Fruit fly (Drosophila melanogaster) whole organism: ENCODE results near the gene mge.

Experiments used
- CG8478 ChIP-seq: fragments of >200 bp; optimal IDR thresholded peaks from 2 replicates; lab custom pipeline; 2018; ENCODE audit warnings: inconsistent platforms
- Dll ChIP-seq: fragments of >200 bp; optimal IDR thresholded peaks from 2 replicates; lab custom pipeline; 2017
- EcR ChIP-seq, 2 experiments: fragments of >200 bp; optimal IDR thresholded peaks; 2 replicates each; lab custom pipeline; 2017; ENCODE audit warnings: missing biosample characterization in 2 of 2, missing genetic modification characterization in 2 of 2, missing genetic modification reagents in 2 of 2
- pan ChIP-seq: fragments of >200 bp; optimal IDR thresholded peaks from 2 replicates; lab custom pipeline; 2017
- psq ChIP-seq: fragments of >200 bp; optimal IDR thresholded peaks from 2 replicates; lab custom pipeline; 2017
- usp ChIP-seq: fragments of >200 bp; optimal IDR thresholded peaks from 2 replicates; lab custom pipeline; 2017; ENCODE audit warnings: missing biosample characterization, missing genetic modification characterization, mixed read lengths

mge gene

DNA sequence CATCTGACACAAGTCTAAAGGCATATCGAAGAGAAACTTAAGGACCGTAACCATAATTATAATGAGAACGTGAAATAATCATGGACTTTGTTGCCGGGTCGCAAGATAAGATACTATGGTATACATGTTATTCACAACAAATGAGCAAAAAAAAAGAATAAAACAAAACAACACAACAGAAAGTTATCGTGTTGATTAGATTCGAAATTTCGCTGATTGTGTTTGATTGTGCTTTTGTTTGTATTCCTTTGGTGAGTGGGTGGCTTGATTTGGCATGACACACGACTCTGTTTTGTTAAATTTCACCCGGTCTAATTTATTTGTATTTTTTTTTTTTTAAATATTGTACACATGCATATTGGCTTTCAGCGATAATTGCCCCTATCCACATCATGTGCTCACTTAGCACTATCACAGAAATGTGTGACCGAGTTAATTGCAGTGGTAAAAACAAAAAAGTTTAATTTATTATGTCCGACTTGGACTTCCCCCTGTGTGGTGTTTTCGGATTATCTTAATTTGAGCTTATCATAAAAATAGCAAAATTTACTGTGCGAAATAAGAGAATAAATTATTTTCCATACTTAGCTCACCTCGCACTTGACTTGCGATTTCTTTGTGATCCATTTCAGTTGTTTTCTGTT, 14.0 kb upstream of the mge start:
- TF ChIP-seq Dll (lab: Kevin White, UChicago) (no peak), EcR (GFP tag; optimal IDR thresholded peaks at IDR 0.05; lab: Kevin White, UChicago) (no peak), CG8478 (lab: Kevin White, UChicago) (no peak), psq (lab: Kevin White, UChicago) (no peak), usp (GFP tag; lab: Kevin White, UChicago) (no peak), pan (lab: Kevin White, UChicago) (no peak)

DNA sequence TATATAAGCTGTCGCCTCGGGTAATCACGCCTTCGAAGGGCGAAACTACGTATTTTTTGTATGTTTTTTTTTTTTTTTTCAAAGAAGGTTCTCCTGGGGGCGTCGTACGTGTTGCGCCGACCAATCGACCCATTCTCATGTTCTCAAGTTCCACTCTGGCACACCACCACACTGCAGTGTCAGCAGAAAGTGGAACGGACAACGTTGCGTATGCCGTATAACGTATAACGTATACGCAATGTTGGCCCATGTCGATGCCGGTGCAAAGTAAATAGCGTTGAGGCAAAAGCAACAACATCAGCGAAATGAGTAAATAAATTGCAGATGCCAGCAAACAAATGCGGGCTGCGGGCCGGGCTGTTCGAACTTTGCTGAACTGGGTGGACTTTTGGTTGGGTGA, 2.4 kb upstream of the mge start:
- TF ChIP-seq pan (lab: Kevin White, UChicago) (no peak), CG8478 (lab: Kevin White, UChicago) (no peak), EcR (GFP tag; optimal IDR thresholded peaks at IDR 0.05; lab: Kevin White, UChicago) (no peak), Dll (lab: Kevin White, UChicago) (no peak), psq (lab: Kevin White, UChicago) (no peak), usp (GFP tag; lab: Kevin White, UChicago) (no peak)

DNA sequence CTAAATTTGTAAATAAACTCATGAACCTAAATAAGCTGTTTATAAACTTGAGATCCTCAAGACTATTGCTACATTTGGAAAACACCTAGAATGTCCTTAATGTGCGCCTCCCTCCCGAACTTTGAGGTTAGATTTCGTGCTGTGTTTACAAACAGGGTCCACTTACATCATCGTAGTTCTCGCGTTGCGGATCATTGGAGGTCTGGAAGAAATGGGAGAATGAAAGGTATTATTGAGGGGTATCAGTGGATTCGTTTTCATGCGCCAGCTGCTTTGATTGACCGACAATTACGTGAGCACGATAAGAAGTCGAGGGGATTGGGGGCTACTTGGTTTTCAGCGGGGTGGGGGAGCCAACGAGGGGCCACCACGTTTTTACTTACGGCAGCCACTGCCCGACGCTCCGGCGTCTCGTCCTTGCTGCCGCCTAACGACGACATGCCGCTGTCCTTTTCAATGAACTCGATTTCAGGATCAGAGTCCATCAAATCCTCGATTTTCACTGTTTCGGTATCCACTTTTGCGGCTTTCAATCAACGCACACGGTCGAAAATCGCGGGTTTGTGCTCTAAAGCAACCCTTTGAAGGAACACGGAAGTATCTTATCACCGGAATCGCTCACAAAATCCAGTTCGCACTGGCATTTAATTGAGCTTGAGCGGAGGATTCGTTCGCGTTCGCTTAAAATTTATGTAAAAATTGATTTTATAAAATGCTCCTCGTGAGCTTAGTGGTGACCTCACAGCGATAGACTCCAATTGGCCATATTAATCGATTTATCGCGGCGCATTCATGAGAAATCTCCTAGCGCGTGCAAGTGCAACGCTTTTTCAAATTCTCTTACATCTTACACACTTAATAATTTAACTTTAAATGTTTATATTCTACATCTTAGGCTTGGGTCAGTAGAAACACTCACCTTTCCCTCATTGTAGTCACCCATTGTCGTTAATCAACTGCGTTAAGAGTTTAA, 607 bp downstream of the mge start:
- no peak for TF ChIP-seq Dll (lab: Kevin White, UChicago)
- no peak for TF ChIP-seq CG8478 (lab: Kevin White, UChicago)
- peak in 1 of 2 experiments; percentile 25 for TF ChIP-seq EcR (GFP tag; optimal IDR thresholded peaks at IDR 0.05; lab: Kevin White, UChicago)
- TF ChIP-seq usp (GFP tag; lab: Kevin White, UChicago) = no peak
- TF ChIP-seq pan (lab: Kevin White, UChicago) = no peak
- no peak for TF ChIP-seq psq (lab: Kevin White, UChicago)

DNA sequence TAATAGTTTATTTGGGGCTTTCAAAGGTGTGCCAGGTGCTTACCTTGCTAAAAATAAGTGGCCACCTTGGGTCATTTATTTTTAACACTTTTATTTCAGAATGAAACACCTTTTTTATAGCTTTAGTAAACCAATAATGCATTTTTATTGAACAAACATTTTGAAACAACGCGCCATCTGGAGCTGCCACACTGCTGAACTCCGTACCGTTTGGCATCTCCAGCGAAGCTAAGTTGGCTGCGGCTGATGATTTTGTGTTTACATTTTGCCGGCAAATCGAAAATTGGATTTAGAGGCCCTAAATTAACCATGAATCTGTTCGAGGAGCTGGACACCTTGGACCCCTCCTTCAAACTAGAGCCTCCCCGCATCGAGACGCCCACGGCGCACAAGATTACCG, 4.6 kb downstream of the mge start, which contains the start of gene ida:
TSS of gene ida (plus strand) at position 234 of the 400 bp plus-strand sequence.
- TF ChIP-seq EcR (GFP tag; optimal IDR thresholded peaks at IDR 0.05; lab: Kevin White, UChicago) = no peak
- no peak for TF ChIP-seq CG8478 (lab: Kevin White, UChicago)
- no peak for TF ChIP-seq pan (lab: Kevin White, UChicago)
- TF ChIP-seq usp (GFP tag; lab: Kevin White, UChicago) = no peak
- no peak for TF ChIP-seq psq (lab: Kevin White, UChicago)
- TF ChIP-seq Dll (lab: Kevin White, UChicago) = no peak

DNA sequence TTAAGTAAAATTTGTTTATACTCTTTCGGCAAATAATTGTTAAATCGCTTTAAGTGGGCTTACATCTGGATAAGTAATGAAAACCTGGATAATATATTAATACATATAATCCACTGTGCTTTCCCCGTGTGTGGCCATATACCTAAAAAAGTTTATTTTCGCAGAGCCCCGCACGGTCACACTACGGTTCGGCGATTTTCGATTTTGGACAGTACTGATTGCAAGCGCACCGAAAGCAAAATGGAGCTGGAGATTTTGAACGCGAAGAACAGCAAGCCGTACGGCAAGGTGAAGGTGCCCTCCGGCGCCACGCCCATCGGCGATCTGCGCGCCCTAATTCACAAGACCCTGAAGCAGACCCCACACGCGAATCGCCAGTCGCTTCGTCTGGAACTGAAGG, 6.4 kb downstream of the mge start, which contains the start of gene Sc2:
TSS of gene Sc2 (plus strand) at position 192 of the 400 bp plus-strand sequence.
- TF ChIP-seq Dll (lab: Kevin White, UChicago) = no peak
- no peak for TF ChIP-seq EcR (GFP tag; optimal IDR thresholded peaks at IDR 0.05; lab: Kevin White, UChicago)
- no peak for TF ChIP-seq usp (GFP tag; lab: Kevin White, UChicago)
- no peak for TF ChIP-seq pan (lab: Kevin White, UChicago)
- TF ChIP-seq psq (lab: Kevin White, UChicago) = no peak
- no peak for TF ChIP-seq CG8478 (lab: Kevin White, UChicago)

DNA sequence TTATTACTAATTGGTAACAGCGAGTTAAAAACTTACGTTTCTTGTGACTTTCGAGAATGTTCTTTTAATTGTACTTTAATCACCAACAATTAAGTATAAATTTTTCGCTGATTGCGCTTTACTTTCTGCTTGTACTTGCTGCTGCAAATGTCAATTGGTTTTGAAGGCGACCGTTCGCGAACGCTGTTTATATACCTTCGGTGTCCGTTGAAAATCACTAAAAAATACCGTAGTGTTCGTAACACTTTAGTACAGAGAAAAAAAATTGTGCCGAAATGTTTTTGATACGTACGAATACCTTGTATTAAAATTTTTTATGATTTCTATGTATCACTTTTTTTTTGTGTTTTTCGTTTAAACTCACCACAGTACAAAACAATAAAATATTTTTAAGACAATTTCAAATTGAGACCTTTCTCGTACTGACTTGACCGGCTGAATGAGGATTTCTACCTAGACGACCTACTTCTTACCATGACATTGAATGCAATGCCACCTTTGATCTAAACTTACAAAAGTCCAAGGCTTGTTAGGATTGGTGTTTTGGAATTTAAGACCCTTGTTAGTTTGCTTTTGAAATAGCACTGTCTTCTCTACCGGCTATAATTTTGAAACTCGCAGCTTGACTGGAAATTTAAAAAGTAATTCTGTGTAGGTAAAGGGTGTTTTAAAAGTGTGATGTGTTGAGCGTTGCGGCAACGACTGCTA, 7.1 kb downstream of the mge start, which contains the start of gene Ubi-p63E:
TSS of gene Ubi-p63E (minus strand) at position 694 of the 708 bp plus-strand sequence.
- no peak for TF ChIP-seq EcR (GFP tag; optimal IDR thresholded peaks at IDR 0.05; lab: Kevin White, UChicago)

DNA sequence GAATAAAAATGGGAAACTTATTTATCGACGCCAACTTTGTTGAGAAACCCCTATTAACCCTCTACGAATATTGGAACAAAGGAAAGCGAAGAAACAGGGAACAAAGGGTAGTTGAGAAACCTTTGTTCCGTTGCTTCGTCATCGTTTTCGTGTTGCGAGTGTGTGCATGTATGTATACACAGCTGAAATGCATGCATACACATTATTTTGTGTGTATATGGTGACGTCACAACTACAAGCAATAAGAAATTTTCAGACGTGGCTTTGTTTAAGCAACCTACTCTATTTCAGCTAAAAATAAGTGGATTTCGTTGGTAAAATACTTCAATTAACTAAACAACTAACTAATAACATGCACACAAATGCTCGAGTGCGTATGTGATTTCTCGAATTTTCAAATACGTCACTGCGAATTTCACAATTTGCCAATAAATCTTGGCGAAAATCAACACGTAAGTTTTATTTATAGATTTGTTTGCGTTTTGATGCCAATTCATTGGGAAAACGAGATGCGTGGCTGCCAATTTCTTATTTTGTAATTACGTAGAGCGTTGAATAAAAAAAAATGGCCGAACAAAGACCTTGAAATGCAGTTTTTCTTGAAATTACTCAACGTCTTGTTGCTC, 7.8 kb downstream of the mge start:
- no peak for TF ChIP-seq usp (GFP tag; lab: Kevin White, UChicago)
- no peak for TF ChIP-seq pan (lab: Kevin White, UChicago)
- TF ChIP-seq psq (lab: Kevin White, UChicago) = no peak

DNA sequence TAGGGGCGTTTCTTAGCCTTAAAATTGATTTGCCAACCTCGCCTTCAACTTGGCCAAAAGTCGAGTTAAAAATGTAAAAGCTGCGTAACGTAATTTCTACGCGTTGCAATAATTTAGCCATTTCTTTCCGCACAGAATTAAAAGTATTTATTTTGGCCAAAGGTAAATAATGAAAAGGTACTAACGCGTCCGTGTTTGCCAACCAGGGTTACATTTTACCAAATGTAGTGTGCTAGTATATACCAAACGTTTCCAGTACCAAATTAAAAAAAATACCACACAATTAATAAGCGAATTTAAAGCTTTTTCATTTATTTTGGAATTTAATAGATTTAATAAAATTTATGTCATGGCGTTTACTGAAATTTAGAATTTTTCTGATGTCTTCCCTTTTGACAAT, 10.8 kb downstream of the mge start, which contains the start of gene Ccz1:
TSS of gene Ccz1 (minus strand) at position 179 of the 400 bp plus-strand sequence.
- TF ChIP-seq pan (lab: Kevin White, UChicago) = no peak
- TF ChIP-seq Dll (lab: Kevin White, UChicago) = no peak
- TF ChIP-seq EcR (GFP tag; optimal IDR thresholded peaks at IDR 0.05; lab: Kevin White, UChicago) = no peak
- TF ChIP-seq CG8478 (lab: Kevin White, UChicago) = no peak
- TF ChIP-seq usp (GFP tag; lab: Kevin White, UChicago) = no peak
- TF ChIP-seq psq (lab: Kevin White, UChicago) = no peak

DNA sequence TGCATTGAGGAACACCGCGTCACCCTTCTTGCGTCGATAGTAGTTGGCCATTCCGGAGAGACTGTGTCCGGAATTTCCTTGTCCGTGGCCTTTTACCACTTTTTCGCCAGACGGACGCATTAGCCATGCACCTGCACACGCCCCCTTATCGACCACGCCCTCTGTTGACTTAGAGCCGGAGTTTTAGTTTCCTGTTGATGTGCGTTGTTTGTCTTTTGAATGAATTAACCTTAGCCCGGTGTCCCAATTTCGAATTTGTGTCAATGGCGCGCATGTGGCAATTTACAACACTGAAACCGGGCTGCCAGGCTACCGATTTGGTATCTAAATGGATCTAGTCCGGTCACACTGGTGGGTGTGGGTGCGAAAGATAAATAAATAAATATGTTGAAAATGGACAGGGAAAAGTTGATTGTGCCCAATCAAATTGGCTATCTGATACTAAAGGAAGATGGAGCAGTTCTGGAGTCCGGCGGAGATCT, 13.1 kb downstream of the mge start, which contains the start of the genes Gr63a and Lamtor4:
TSS of gene Gr63a (minus strand) at position 51 of the 482 bp plus-strand sequence.
TSS of gene Lamtor4 (plus strand) at position 348 of the 482 bp plus-strand sequence.
- TF ChIP-seq Dll (lab: Kevin White, UChicago) = no peak
- no peak for TF ChIP-seq psq (lab: Kevin White, UChicago)
- TF ChIP-seq pan (lab: Kevin White, UChicago) = no peak
- no peak for TF ChIP-seq usp (GFP tag; lab: Kevin White, UChicago)

DNA sequence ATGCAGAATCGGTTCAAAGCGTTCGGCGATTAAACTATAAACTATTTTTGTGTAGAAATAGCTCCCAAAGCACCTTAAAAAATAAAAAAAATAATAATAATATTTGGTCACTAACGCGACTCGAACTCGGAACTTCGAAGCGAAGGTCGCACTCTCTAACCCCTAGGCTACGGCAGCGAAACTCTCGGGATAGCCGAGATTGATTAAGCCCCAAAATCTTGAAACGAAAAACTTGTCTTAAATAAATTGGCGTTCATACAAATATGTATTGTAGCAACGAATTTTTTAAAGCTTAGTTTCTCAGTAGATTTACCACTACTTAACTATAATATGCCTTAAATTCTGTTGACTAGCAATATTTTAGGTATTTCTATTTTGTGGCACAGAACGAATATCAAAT, 15.3 kb downstream of the mge start:
- TF ChIP-seq EcR (GFP tag; optimal IDR thresholded peaks at IDR 0.05; lab: Kevin White, UChicago) (no peak), usp (GFP tag; lab: Kevin White, UChicago) (no peak), CG8478 (lab: Kevin White, UChicago) (no peak), psq (lab: Kevin White, UChicago) (no peak), Dll (lab: Kevin White, UChicago) (no peak), pan (lab: Kevin White, UChicago) (no peak)
